Fruit fly (Drosophila melanogaster) whole organism, embryonic: Measurements from ENCODE around the gene form3.

Experiments
- Ada2b ChIP-seq: fragments of 200-800 bp; sonication (Bioruptor generic); IDR thresholded peaks from 2 replicates; pipeline ENCODE4 v1.3.6; 2022; ENCODE audit warnings: missing biosample characterization, missing genetic modification characterization
- CG10274 ChIP-seq: fragments of 200-800 bp; sonication (Bioruptor generic); optimal IDR thresholded peaks from 3 replicates; lab custom pipeline; 2017; ENCODE audit warnings: missing biosample characterization, mild to moderate bottlenecking, missing genetic modification characterization
- CG10321 ChIP-seq: fragments of 200-800 bp; sonication (Bioruptor generic); IDR thresholded peaks from 2 replicates; pipeline ENCODE4 v1.3.6; 2022; ENCODE audit warnings: missing biosample characterization, missing genetic modification characterization
- CG10979 ChIP-seq: fragments of 200-800 bp; sonication (Bioruptor generic); optimal IDR thresholded peaks from 2 replicates; lab custom pipeline; 2018; ENCODE audit warnings: missing biosample characterization, mild to moderate bottlenecking, missing genetic modification characterization, moderate library complexity
- CG11247 ChIP-seq: fragments of 200-800 bp; sonication (Bioruptor generic); IDR thresholded peaks from 2 replicates; pipeline ENCODE4 v1.3.6; 2022; ENCODE audit warnings: missing biosample characterization, missing genetic modification characterization
- CG12155 ChIP-seq: fragments of 200-800 bp; sonication (Bioruptor generic); optimal IDR thresholded peaks from 3 replicates; lab custom pipeline; 2016; ENCODE audit warnings: missing biosample characterization, missing genetic modification characterization
- CG13296 ChIP-seq: fragments of 200-800 bp; sonication (Bioruptor generic); optimal IDR thresholded peaks from 3 replicates; lab custom pipeline; 2018; ENCODE audit warnings: missing biosample characterization, mild to moderate bottlenecking, missing genetic modification characterization
- CG13424 ChIP-seq: fragments of 200-800 bp; sonication (Bioruptor generic); optimal IDR thresholded peaks from 2 replicates; lab custom pipeline; 2019; ENCODE audit warnings: missing biosample characterization, mild to moderate bottlenecking, missing genetic modification characterization, moderate library complexity
- CG14667 ChIP-seq: fragments of 200-800 bp; sonication (Bioruptor generic); IDR thresholded peaks from 2 replicates; pipeline ENCODE4 v1.3.6; 2022; ENCODE audit warnings: missing biosample characterization, missing genetic modification characterization
- CG14860 ChIP-seq: fragments of 200-800 bp; sonication (Bioruptor generic); IDR thresholded peaks from 3 replicates; pipeline ENCODE4 v1.3.6; 2022; ENCODE audit warnings: missing biosample characterization, missing genetic modification characterization; ENCODE audit not compliant: partially characterized antibody
- CG15696 ChIP-seq: fragments of 200-800 bp; sonication (Bioruptor generic); optimal IDR thresholded peaks from 2 replicates; lab custom pipeline; 2019; ENCODE audit warnings: missing biosample characterization, mild to moderate bottlenecking, missing genetic modification characterization, moderate library complexity
- CG17361 ChIP-seq: fragments of 200-800 bp; sonication (Bioruptor generic); IDR thresholded peaks from 3 replicates; pipeline ENCODE4 v1.3.6; 2022; ENCODE audit warnings: missing biosample characterization, missing genetic modification characterization
- CG18476 ChIP-seq: fragments of 200-800 bp; sonication (Bioruptor generic); optimal IDR thresholded peaks from 2 replicates; lab custom pipeline; 2016; ENCODE audit warnings: missing biosample characterization, mild to moderate bottlenecking, missing genetic modification characterization
- CG2712 ChIP-seq: fragments of 200-800 bp; optimal IDR thresholded peaks from 3 replicates; lab custom pipeline; 2019; ENCODE audit warnings: missing biosample characterization, mild to moderate bottlenecking, missing genetic modification characterization, moderate library complexity
- CG31224 ChIP-seq: fragments of 200-800 bp; sonication (Bioruptor generic); IDR thresholded peaks from 2 replicates; pipeline ENCODE4 v1.3.6; 2022; ENCODE audit warnings: missing biosample characterization, missing genetic modification characterization
- CG3995 ChIP-seq: fragments of 200-800 bp; sonication (Bioruptor generic); optimal IDR thresholded peaks from 3 replicates; lab custom pipeline; 2016; ENCODE audit warnings: missing biosample characterization, missing genetic modification characterization
- CG4360 ChIP-seq: fragments of 200-800 bp; sonication (Bioruptor generic); IDR thresholded peaks from 2 replicates; pipeline ENCODE4 v1.3.6; 2022; ENCODE audit warnings: missing biosample characterization, missing genetic modification characterization
- CG4404 ChIP-seq: fragments of 200-800 bp; sonication (Bioruptor generic); IDR thresholded peaks from 2 replicates; pipeline ENCODE4 v1.3.6; 2022; ENCODE audit warnings: missing biosample characterization, missing genetic modification characterization
- CG4820 ChIP-seq: fragments of 200-800 bp; sonication (Bioruptor generic); optimal IDR thresholded peaks from 3 replicates; lab custom pipeline; 2016; ENCODE audit warnings: missing biosample characterization, missing genetic modification characterization
- CG7357 ChIP-seq: fragments of 200-800 bp; sonication (Bioruptor generic); IDR thresholded peaks from 3 replicates; pipeline ENCODE4 v1.3.6; 2022; ENCODE audit warnings: missing biosample characterization, missing genetic modification characterization
- CoRest ChIP-seq: fragments of 200-800 bp; sonication (Bioruptor generic); optimal IDR thresholded peaks from 3 replicates; lab custom pipeline; 2018; ENCODE audit warnings: missing biosample characterization, mild to moderate bottlenecking, missing genetic modification characterization, moderate library complexity
- Deaf1 ChIP-seq: fragments of 200-800 bp; optimal IDR thresholded peaks from 3 replicates; lab custom pipeline; 2019; ENCODE audit warnings: missing biosample characterization, mild to moderate bottlenecking, missing genetic modification characterization, moderate library complexity
- Dfd ChIP-seq, 2 experiments: fragments of >200 bp; optimal IDR thresholded peaks; 2 replicates each; lab custom pipeline; 2017; ENCODE audit warnings: missing biosample characterization in 2 of 2, missing genetic modification characterization in 2 of 2
- Gsc ChIP-seq: fragments of 200-800 bp; sonication (Bioruptor generic); IDR thresholded peaks from 2 replicates; pipeline ENCODE4 v1.3.6; 2022; ENCODE audit warnings: missing biosample characterization, missing genetic modification characterization
- Hsf ChIP-seq: fragments of 200-800 bp; sonication (Bioruptor generic); optimal IDR thresholded peaks from 3 replicates; lab custom pipeline; 2016; ENCODE audit warnings: missing biosample characterization, missing genetic modification characterization
- Rfx ChIP-seq: fragments of 200-800 bp; sonication (Bioruptor generic); IDR thresholded peaks from 2 replicates; pipeline ENCODE4 v1.3.6; 2022; ENCODE audit warnings: missing biosample characterization, missing genetic modification characterization
- ara ChIP-seq: fragments of 200-800 bp; sonication (Bioruptor generic); IDR thresholded peaks from 2 replicates; pipeline ENCODE4 v1.3.6; 2022; ENCODE audit warnings: missing biosample characterization, missing genetic modification characterization
- az2 ChIP-seq: fragments of 200-800 bp; sonication (Bioruptor generic); optimal IDR thresholded peaks from 3 replicates; lab custom pipeline; 2016; ENCODE audit warnings: missing biosample characterization, missing genetic modification characterization
- chinmo ChIP-seq: fragments of 200-800 bp; sonication (Bioruptor generic); IDR thresholded peaks from 4 replicates; pipeline ENCODE4 v1.3.6; 2022; ENCODE audit warnings: missing biosample characterization, missing genetic modification characterization; ENCODE audit not compliant: partially characterized antibody
- dan ChIP-seq: fragments of 200-800 bp; sonication (Bioruptor generic); IDR thresholded peaks from 2 replicates; pipeline ENCODE4 v1.3.6; 2022; ENCODE audit warnings: missing biosample characterization, missing genetic modification characterization
- dmrt11E ChIP-seq: fragments of 200-800 bp; sonication (Bioruptor generic); optimal IDR thresholded peaks from 3 replicates; lab custom pipeline; 2018; ENCODE audit warnings: missing biosample characterization, mild to moderate bottlenecking, missing genetic modification characterization, moderate library complexity
- dysf ChIP-seq: fragments of 200-800 bp; sonication (Bioruptor generic); IDR thresholded peaks from 3 replicates; pipeline ENCODE4 v1.3.6; 2022; ENCODE audit warnings: missing biosample characterization, missing genetic modification characterization
- ewg ChIP-seq: fragments of 200-800 bp; sonication (Bioruptor generic); optimal IDR thresholded peaks from 3 replicates; lab custom pipeline; 2017; ENCODE audit warnings: mild to moderate bottlenecking, missing biosample characterization, missing genetic modification reagents, missing genetic modification characterization
- fd96Cb ChIP-seq: fragments of 200-800 bp; sonication (Bioruptor generic); optimal IDR thresholded peaks from 2 replicates; lab custom pipeline; 2018; ENCODE audit warnings: missing biosample characterization, mild to moderate bottlenecking, missing genetic modification characterization, moderate library complexity
- grn ChIP-seq: fragments of 200-800 bp; sonication (Bioruptor generic); optimal IDR thresholded peaks from 3 replicates; lab custom pipeline; 2017; ENCODE audit warnings: missing biosample characterization, missing genetic modification characterization
- gsb-n ChIP-seq: fragments of 200-800 bp; sonication (Bioruptor generic); optimal IDR thresholded peaks from 3 replicates; lab custom pipeline; 2018; ENCODE audit warnings: missing biosample characterization, mild to moderate bottlenecking, missing genetic modification characterization
- h ChIP-seq: fragments of >200 bp; optimal IDR thresholded peaks from 2 replicates; lab custom pipeline; 2017
- ham ChIP-seq: fragments of 200-800 bp; sonication (Bioruptor generic); IDR thresholded peaks from 2 replicates; pipeline ENCODE4 v1.3.6; 2022; ENCODE audit warnings: missing biosample characterization, missing genetic modification characterization
- hb ChIP-seq: fragments of 200-800 bp; sonication (Bioruptor generic); IDR thresholded peaks from 3 replicates; pipeline ENCODE4 v1.3.6; 2022; ENCODE audit warnings: missing biosample characterization, missing genetic modification characterization; ENCODE audit not compliant: partially characterized antibody
- hbn ChIP-seq: fragments of 200-800 bp; sonication (Bioruptor generic); IDR thresholded peaks from 2 replicates; pipeline ENCODE4 v1.3.6; 2022; ENCODE audit warnings: missing biosample characterization, missing genetic modification characterization; ENCODE audit not compliant: partially characterized antibody
- lilli ChIP-seq: fragments of 200-800 bp; sonication (Bioruptor generic); optimal IDR thresholded peaks from 3 replicates; lab custom pipeline; 2016; ENCODE audit warnings: missing biosample characterization, missing genetic modification characterization
- mirr ChIP-seq: fragments of 200-800 bp; sonication (Bioruptor generic); optimal IDR thresholded peaks from 3 replicates; lab custom pipeline; 2018; ENCODE audit warnings: missing biosample characterization, mild to moderate bottlenecking, missing genetic modification characterization
- nerfin-1 ChIP-seq: fragments of 200-800 bp; sonication (Bioruptor generic); optimal IDR thresholded peaks from 3 replicates; lab custom pipeline; 2019; ENCODE audit warnings: missing biosample characterization, mild to moderate bottlenecking, missing genetic modification characterization, moderate library complexity
- nmo ChIP-seq: fragments of 200-800 bp; sonication (Bioruptor generic); optimal IDR thresholded peaks from 2 replicates; lab custom pipeline; 2018; ENCODE audit warnings: missing biosample characterization, mild to moderate bottlenecking, missing genetic modification characterization, moderate library complexity
- nom ChIP-seq: fragments of 200-800 bp; sonication (Bioruptor generic); optimal IDR thresholded peaks from 2 replicates; lab custom pipeline; 2017; ENCODE audit warnings: missing biosample characterization, missing genetic modification characterization, mild to moderate bottlenecking, moderate library complexity, missing genetic modification reagents
- onecut ChIP-seq: fragments of 200-800 bp; sonication (Bioruptor generic); IDR thresholded peaks from 2 replicates; pipeline ENCODE4 v1.3.6; 2022; ENCODE audit warnings: missing biosample characterization, missing genetic modification characterization
- otp ChIP-seq: fragments of 200-800 bp; sonication (Bioruptor generic); IDR thresholded peaks from 3 replicates; pipeline ENCODE4, ENCODE4 v1.3.6; 2022; ENCODE audit warnings: missing biosample characterization, missing genetic modification characterization
- phol ChIP-seq: fragments of 200-800 bp; sonication (Bioruptor generic); optimal IDR thresholded peaks from 3 replicates; lab custom pipeline; 2018; ENCODE audit warnings: missing biosample characterization, mild to moderate bottlenecking, missing genetic modification characterization, moderate library complexity
- rib ChIP-seq: fragments of 200-800 bp; sonication (Bioruptor generic); IDR thresholded peaks from 2 replicates; pipeline ENCODE4 v1.3.6; 2022; ENCODE audit warnings: missing biosample characterization, missing genetic modification characterization
- salm ChIP-seq: fragments of 200-800 bp; sonication (Bioruptor generic); optimal IDR thresholded peaks from 2 replicates; lab custom pipeline; 2018; ENCODE audit warnings: missing biosample characterization, mild to moderate bottlenecking, missing genetic modification characterization

Gene form3

DNA sequence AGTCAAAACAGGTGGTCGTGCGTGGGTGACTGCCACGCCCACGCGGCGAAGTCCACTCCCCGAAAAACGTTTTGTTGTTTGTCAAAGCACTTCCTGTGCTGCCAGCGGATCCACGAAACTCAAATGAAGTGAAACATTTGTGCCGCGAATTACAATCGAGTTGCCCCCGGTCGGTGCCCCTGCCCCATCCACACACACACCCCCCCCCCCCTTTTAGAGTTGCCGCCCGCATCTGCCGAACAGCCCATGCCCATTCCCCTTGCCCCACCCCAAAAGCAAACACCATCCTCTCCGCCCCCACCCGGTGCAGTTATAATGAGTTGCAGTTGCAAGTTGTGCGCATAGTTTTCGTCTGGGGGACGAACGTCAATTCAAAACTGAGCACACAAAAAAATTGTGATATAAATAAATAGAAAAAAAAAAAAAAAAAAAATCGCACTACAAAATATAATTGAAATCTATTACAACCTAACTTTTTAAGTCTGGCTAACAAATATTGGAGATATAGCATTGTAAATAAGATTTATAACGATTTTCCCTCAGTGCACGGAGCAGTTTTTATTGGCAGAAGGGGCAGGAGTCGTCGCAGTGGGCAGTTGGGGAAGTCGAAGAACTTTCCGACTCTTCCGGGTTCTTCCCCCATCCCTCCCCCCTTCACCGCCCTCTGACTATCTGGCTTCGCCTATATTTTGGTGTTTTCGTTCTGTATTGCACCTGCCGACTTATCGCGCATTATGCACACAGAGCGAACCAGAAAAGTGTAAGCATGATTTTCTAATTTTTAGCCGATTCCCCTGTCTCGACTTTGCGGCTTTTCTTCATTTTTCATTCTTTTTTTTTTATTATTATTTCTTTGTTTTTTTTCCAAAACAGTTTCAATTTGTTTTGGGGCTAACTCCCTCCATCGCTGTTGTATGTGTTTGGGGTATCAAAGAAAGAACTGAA is 57.2 kb downstream of the form3 start (continued):
- TF ChIP-seq CG10321 (GFP tag; lab: Robert Waterston, UW), result no peak
- TF ChIP-seq Rfx (GFP tag; lab: Robert Waterston, UW), result no peak
- peak; percentile 64 for TF ChIP-seq Hsf (GFP tag; lab: Kevin White, UChicago)
- TF ChIP-seq dysf (GFP tag; lab: Robert Waterston, UW), result peak; percentile 33; the same call in 1 of the 3 replicates
- TF ChIP-seq CG31224 (GFP tag; lab: Robert Waterston, UW), result no peak
- TF ChIP-seq onecut (GFP tag; lab: Robert Waterston, UW), result peak; percentile 33; the same call in 1 of the 2 replicates
- TF ChIP-seq dmrt11E (tag; lab: Kevin White, UChicago), result peak; percentile 79
- no peak for TF ChIP-seq CG10274 (GFP tag; lab: Kevin White, UChicago)
- no peak for TF ChIP-seq CG13296
- peak; percentile 80 for TF ChIP-seq otp (GFP tag; lab: Robert Waterston, UW)
- TF ChIP-seq Ada2b, result no peak
- peak; percentile 53; the same call in 1 of the 2 replicates for TF ChIP-seq Gsc (GFP tag; lab: Robert Waterston, UW)
- no peak for TF ChIP-seq Dfd (GFP tag; optimal IDR thresholded peaks at IDR 0.05; lab: Kevin White, UChicago)
- TF ChIP-seq CG12155 (GFP tag; lab: Kevin White, UChicago), result peak; percentile 5
- no peak for TF ChIP-seq mirr (GFP tag; lab: Kevin White, UChicago)
- TF ChIP-seq dan, result no peak
- TF ChIP-seq CG14667, result peak; percentile 64
- TF ChIP-seq CG4404 (GFP tag; lab: Robert Waterston, UW), result peak; percentile 24; the same call in 1 of the 2 replicates
- TF ChIP-seq nmo, result peak; percentile 74
- TF ChIP-seq CG15696 (tag; lab: Kevin White, UChicago), result no peak
- TF ChIP-seq Deaf1 (tag; lab: Kevin White, UChicago), result no peak
- peak; percentile 36; the same call in 1 of the 2 replicates for TF ChIP-seq CG4360 (GFP tag; lab: Robert Waterston, UW)
- TF ChIP-seq nerfin-1 (tag; lab: Kevin White, UChicago), result peak; percentile 39
- no peak for TF ChIP-seq hb (GFP tag; lab: Robert Waterston, UW)
- TF ChIP-seq CG4820 (GFP tag; lab: Kevin White, UChicago), result peak; percentile 65
- TF ChIP-seq fd96Cb, result peak; percentile 70
- no peak for TF ChIP-seq CG18476
- TF ChIP-seq CG7357 (GFP tag; lab: Robert Waterston, UW), result peak; percentile 63; the same call in 1 of the 3 replicates
- TF ChIP-seq rib (GFP tag; lab: Robert Waterston, UW), result no peak
- TF ChIP-seq CG14860 (GFP tag; lab: Robert Waterston, UW), result no peak
- 0 out of 2 replicates have a peak, but pooled peaks have one; percentile 33 for TF ChIP-seq CG11247 (GFP tag; lab: Robert Waterston, UW)
- TF ChIP-seq ewg (GFP tag; lab: Kevin White, UChicago), result peak; percentile 43
- no peak for TF ChIP-seq h (lab: Kevin White, UChicago)

DNA sequence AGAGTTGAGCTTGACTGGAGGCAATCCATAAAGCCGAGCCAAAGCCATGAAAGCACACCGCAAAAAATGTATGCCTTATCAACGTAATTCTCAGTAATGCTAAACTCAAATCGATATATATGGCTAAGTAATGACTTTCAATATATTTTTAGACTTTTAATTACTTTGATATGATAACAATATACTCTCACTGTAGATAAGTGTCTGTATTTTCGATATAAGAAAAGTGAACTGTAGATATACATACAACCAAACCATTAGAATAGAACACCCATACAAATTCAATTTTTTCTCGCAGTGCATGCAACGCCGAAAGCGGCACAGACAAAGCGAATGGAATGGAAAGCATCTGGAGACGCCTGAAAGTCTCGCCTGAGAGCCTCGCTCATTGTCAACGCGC is 59.0 kb downstream of the form3 start:
- TF ChIP-seq CG10979 (peak; percentile 37), nom (GFP tag; lab: Kevin White, UChicago) (peak; percentile 44), az2 (peak; percentile 8), grn (no peak), chinmo (GFP tag; lab: Robert Waterston, UW) (no peak), CG2712 (tag; lab: Kevin White, UChicago) (peak; percentile 19), salm (tag; lab: Kevin White, UChicago) (no peak), hbn (GFP tag; lab: Robert Waterston, UW) (no peak), gsb-n (tag; lab: Kevin White, UChicago) (no peak), CG3995 (GFP tag; lab: Kevin White, UChicago) (no peak), lilli (GFP tag; lab: Kevin White, UChicago) (peak; percentile 1), CG17361 (GFP tag; lab: Robert Waterston, UW) (0 out of 3 replicates have a peak, but pooled peaks have one; percentile 24), phol (tag; lab: Kevin White, UChicago) (peak; percentile 23), CoRest (peak; percentile 20), ham (GFP tag; lab: Robert Waterston, UW) (no peak), ara (GFP tag; lab: Robert Waterston, UW) (no peak; the same call in 1 of the 2 replicates), CG13424 (tag; lab: Kevin White, UChicago) (peak; percentile 9)
